Worm (Caenorhabditis elegans) whole organism, L4 larva: ENCODE data around the gene nhr-275.

Experiments used
- R02D3.7 ChIP-seq: fragments of 150-350 bp; sonication (generic microtip); optimal IDR thresholded peaks from 3 replicates; lab custom pipeline; 2014; ENCODE audit warnings: missing biosample characterization, missing genetic modification characterization
- Y5F2A.4 ChIP-seq: fragments of 200-800 bp; sonication (Bioruptor generic); optimal IDR thresholded peaks from 2 replicates; lab custom pipeline; 2018; ENCODE audit warnings: mild to moderate bottlenecking, missing genetic modification characterization, missing compliant biosample characterization
- ZK337.2 ChIP-seq: fragments of 200-800 bp; sonication (Bioruptor generic); IDR thresholded peaks from 2 replicates; pipeline ENCODE4 v1.3.6; 2022; ENCODE audit warnings: missing genetic modification reagents, missing genetic modification characterization, missing compliant biosample characterization
- aha-1 ChIP-seq: fragments of 150-350 bp; peaks from one replicate; lab custom pipeline; 2014; ENCODE audit warnings: missing biosample characterization, missing genetic modification characterization
- ceh-28 ChIP-seq: fragments of 150-350 bp; optimal IDR thresholded peaks from 2 replicates; lab custom pipeline; 2014; ENCODE audit warnings: missing biosample characterization, missing genetic modification reagents, missing genetic modification characterization
- ceh-62 ChIP-seq: sonication (generic microtip); optimal IDR thresholded peaks from 2 replicates; lab custom pipeline; 2017; ENCODE audit warnings: missing biosample characterization, missing genetic modification characterization
- daf-16 ChIP-seq, 3 experiments: sonication (generic microtip); optimal IDR thresholded peaks; 2 replicates each; lab custom pipeline; 2016 to 2017; ENCODE audit warnings: missing genetic modification characterization in 3 of 3, missing genetic modification reagents in 3 of 3, mild to moderate bottlenecking in 2 of 3, missing compliant biosample characterization in 2 of 3, missing biosample characterization in 1 of 3, moderate library complexity in 1 of 3
- dmd-6 ChIP-seq: fragments of 200-800 bp; sonication (Bioruptor generic); IDR thresholded peaks from 2 replicates; pipeline ENCODE4 v1.3.6; 2022; ENCODE audit warnings: missing genetic modification reagents, missing genetic modification characterization, missing compliant biosample characterization
- dpl-1 ChIP-seq: fragments of 150-350 bp; optimal IDR thresholded peaks from 2 replicates; lab custom pipeline; 2014; ENCODE audit warnings: missing biosample characterization, missing genetic modification reagents, missing genetic modification characterization
- duxl-1 ChIP-seq: sonication (generic microtip); optimal IDR thresholded peaks from 2 replicates; lab custom pipeline; 2016; ENCODE audit warnings: mild to moderate bottlenecking, missing genetic modification characterization, moderate library complexity, missing compliant biosample characterization; ENCODE audit not compliant: poor library complexity
- dve-1 ChIP-seq: sonication (generic microtip); optimal IDR thresholded peaks from 2 replicates; lab custom pipeline; 2017; ENCODE audit warnings: antibody characterized with exemption, mild to moderate bottlenecking, missing genetic modification characterization, missing compliant biosample characterization; ENCODE audit not compliant: insufficient read depth
- gei-8 ChIP-seq: fragments of 200-800 bp; sonication (Bioruptor generic); optimal IDR thresholded peaks from 2 replicates; lab custom pipeline; 2018; ENCODE audit warnings: mild to moderate bottlenecking, missing genetic modification characterization, missing compliant biosample characterization
- hlh-11 ChIP-seq: fragments of 200-800 bp; sonication (Bioruptor generic); optimal IDR thresholded peaks from 2 replicates; lab custom pipeline; 2018; ENCODE audit warnings: mild to moderate bottlenecking, missing genetic modification characterization, missing compliant biosample characterization
- hlh-30 ChIP-seq: sonication (generic microtip); optimal IDR thresholded peaks from 2 replicates; lab custom pipeline; 2017; ENCODE audit warnings: antibody characterized with exemption, mild to moderate bottlenecking, missing genetic modification characterization, missing compliant biosample characterization; ENCODE audit not compliant: insufficient read depth
- jun-1 ChIP-seq: fragments of 150-350 bp; optimal IDR thresholded peaks from 2 replicates; lab custom pipeline; 2014; ENCODE audit warnings: missing biosample characterization, missing genetic modification reagents, missing genetic modification characterization
- lim-7 ChIP-seq: fragments of 200-800 bp; sonication (Bioruptor generic); IDR thresholded peaks from 2 replicates; pipeline ENCODE4 v1.3.6; 2022; ENCODE audit warnings: missing genetic modification characterization, missing compliant biosample characterization
- lin-13 ChIP-seq: fragments of 150-350 bp; optimal IDR thresholded peaks from 2 replicates; lab custom pipeline; 2014; ENCODE audit warnings: missing biosample characterization, missing genetic modification reagents, missing genetic modification characterization
- lin-38 ChIP-seq: fragments of 200-800 bp; sonication (Bioruptor generic); IDR thresholded peaks from 2 replicates; pipeline ENCODE4 v1.3.6; 2022; ENCODE audit warnings: missing genetic modification reagents, missing genetic modification characterization, missing compliant biosample characterization
- lin-39 ChIP-seq: fragments of 150-350 bp; optimal IDR thresholded peaks from 2 replicates; lab custom pipeline; 2014; ENCODE audit warnings: missing biosample characterization, missing genetic modification reagents, missing genetic modification characterization
- lsy-2 ChIP-seq, 2 experiments: fragments of 150-350 bp in 1 of 2; sonication (generic microtip) in 1 of 2; optimal IDR thresholded peaks; 2 replicates each; lab custom pipeline; 2014 to 2017; ENCODE audit warnings: missing biosample characterization in 2 of 2, missing genetic modification characterization in 2 of 2
- madf-5 ChIP-seq, 2 experiments: fragments of 200-800 bp; sonication (Bioruptor generic); IDR thresholded peaks; 2 replicates each; pipeline ENCODE4 v1.3.6; 2022; ENCODE audit warnings: missing compliant biosample characterization in 2 of 2, missing genetic modification characterization in 2 of 2
- mdl-1 ChIP-seq, 2 experiments: fragments of 150-350 bp in 1 of 2; sonication (generic microtip) in 1 of 2; optimal IDR thresholded peaks; 2 replicates each; lab custom pipeline; 2014 to 2017; ENCODE audit warnings: missing biosample characterization in 2 of 2, missing genetic modification characterization in 2 of 2
- mep-1 ChIP-seq: fragments of 150-350 bp; sonication (generic microtip); optimal IDR thresholded peaks from 3 replicates; lab custom pipeline; 2014; ENCODE audit warnings: missing biosample characterization, missing genetic modification characterization
- mes-2 ChIP-seq: sonication (generic microtip); optimal IDR thresholded peaks from 2 replicates; lab custom pipeline; 2016; ENCODE audit warnings: missing genotype, mild to moderate bottlenecking, missing genetic modification characterization, missing compliant biosample characterization; ENCODE audit not compliant: poor library complexity, severe bottlenecking
- mxl-3 ChIP-seq: fragments of 200-800 bp; sonication (Bioruptor generic); optimal IDR thresholded peaks from 2 replicates; lab custom pipeline; 2018; ENCODE audit warnings: mild to moderate bottlenecking, missing genetic modification characterization, missing compliant biosample characterization
- nhr-102 ChIP-seq: sonication (generic microtip); optimal IDR thresholded peaks from 2 replicates; lab custom pipeline; 2016; ENCODE audit warnings: mild to moderate bottlenecking, missing genetic modification characterization, moderate library complexity, missing compliant biosample characterization
- nhr-25 ChIP-seq: sonication (generic microtip); optimal IDR thresholded peaks from 2 replicates; lab custom pipeline; 2017; ENCODE audit warnings: missing genetic modification characterization, mild to moderate bottlenecking, missing compliant biosample characterization, antibody characterized with exemption, moderate library complexity, borderline replicate concordance; ENCODE audit not compliant: insufficient read depth
- nhr-28 ChIP-seq: fragments of 150-350 bp; optimal IDR thresholded peaks from 2 replicates; lab custom pipeline; 2014; ENCODE audit warnings: missing biosample characterization, missing genetic modification characterization
- nhr-48 ChIP-seq: sonication (generic microtip); optimal IDR thresholded peaks from 2 replicates; lab custom pipeline; 2016; ENCODE audit warnings: mild to moderate bottlenecking, missing genetic modification characterization, missing compliant biosample characterization
- nhr-6 ChIP-seq: fragments of 150-350 bp; optimal IDR thresholded peaks from 2 replicates; lab custom pipeline; 2014; ENCODE audit warnings: missing biosample characterization, missing genetic modification characterization
- nhr-77 ChIP-seq: fragments of 150-350 bp; optimal IDR thresholded peaks from 2 replicates; lab custom pipeline; 2014; ENCODE audit warnings: missing biosample characterization, missing genetic modification characterization
- pha-4 ChIP-seq, 2 experiments: fragments of 150-350 bp in 1 of 2; fragments of 200-800 bp in 1 of 2; sonication (Bioruptor generic) in 1 of 2; IDR thresholded peaks in 1 of 2; optimal IDR thresholded peaks in 1 of 2; 2 replicates each; pipeline versions ENCODE4 v1.3.6 to Lab custom; 2014 to 2022; ENCODE audit warnings: missing genetic modification characterization in 2 of 2, missing genetic modification reagents in 2 of 2, missing biosample characterization in 1 of 2, missing compliant biosample characterization in 1 of 2
- pqm-1 ChIP-seq: sonication (generic microtip); optimal IDR thresholded peaks from 2 replicates; lab custom pipeline; 2017; ENCODE audit warnings: missing biosample characterization, missing genetic modification characterization
- snpc-1.2 ChIP-seq: fragments of 200-800 bp; sonication (Bioruptor generic); IDR thresholded peaks from 2 replicates; pipeline ENCODE4 v1.3.6; 2022; ENCODE audit warnings: missing genetic modification reagents, missing genetic modification characterization, missing compliant biosample characterization
- spr-1 ChIP-seq: sonication (generic microtip); optimal IDR thresholded peaks from 2 replicates; lab custom pipeline; 2016; ENCODE audit warnings: mild to moderate bottlenecking, missing genetic modification characterization, missing compliant biosample characterization
- tra-1 ChIP-seq: fragments of 200-800 bp; sonication (Bioruptor generic); IDR thresholded peaks from 2 replicates; pipeline ENCODE4 v1.3.6; 2022; ENCODE audit warnings: missing genetic modification reagents, missing genetic modification characterization, missing compliant biosample characterization
- zip-11 ChIP-seq: fragments of 200-800 bp; sonication (Bioruptor generic); IDR thresholded peaks from 2 replicates; pipeline ENCODE4 v1.3.6; 2022; ENCODE audit warnings: missing genetic modification characterization, missing compliant biosample characterization
- ztf-11 ChIP-seq: fragments of 150-350 bp; optimal IDR thresholded peaks from 2 replicates; lab custom pipeline; 2014; ENCODE audit warnings: missing biosample characterization, missing genetic modification characterization
- ztf-7 ChIP-seq: fragments of 150-350 bp; optimal IDR thresholded peaks from 2 replicates; lab custom pipeline; 2014; ENCODE audit warnings: missing biosample characterization, missing genetic modification characterization

nhr-275 gene

DNA sequence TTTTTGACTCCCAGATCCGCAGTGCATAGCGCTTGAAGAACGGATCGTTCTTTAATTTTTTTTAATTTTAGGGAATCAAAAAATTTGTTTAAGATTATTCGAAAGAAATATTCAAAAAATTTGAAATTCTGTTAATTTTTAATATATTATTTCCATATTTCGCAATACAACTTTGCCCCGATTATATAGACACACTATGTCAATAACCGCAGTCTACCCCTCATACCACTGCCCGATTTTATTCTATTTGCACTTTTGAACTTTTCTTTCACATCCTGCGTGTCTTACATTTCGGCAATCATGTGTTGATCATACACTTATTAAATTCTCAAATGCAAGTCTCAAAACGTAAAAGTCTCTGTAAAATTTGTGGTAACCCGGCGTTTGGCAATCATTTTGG lies 48.1 kb downstream of the nhr-275 start, which contains the start of gene nhr-56:
Gene nhr-56 (plus strand): TSS at position 202 of the 400 bp plus-strand sequence.
- TF ChIP-seq hlh-30 (tag; lab: Kevin White, UChicago): peak; percentile 86
- no peak for TF ChIP-seq Y5F2A.4 (GFP tag; lab: Kevin White, UChicago)
- TF ChIP-seq mes-2 (tag; lab: Kevin White, UChicago): peak; percentile 60
- TF ChIP-seq madf-5 (GFP tag; IDR thresholded peaks at IDR 0.05; lab: Robert Waterston, UW): no peak
- no peak for TF ChIP-seq dpl-1 (GFP tag; lab: Kevin White, UChicago)
- TF ChIP-seq lin-13 (GFP tag; lab: Kevin White, UChicago): no peak
- peak in 1 of 2 experiments; percentile 58 for TF ChIP-seq lsy-2 (tag; optimal IDR thresholded peaks at IDR 0.05; lab: Kevin White, UChicago)
- TF ChIP-seq dmd-6 (GFP tag; lab: Robert Waterston, UW): peak; percentile 74
- TF ChIP-seq tra-1 (GFP tag; lab: Robert Waterston, UW): no peak
- no peak for TF ChIP-seq lin-38 (GFP tag; lab: Robert Waterston, UW)
- no peak for TF ChIP-seq gei-8
- TF ChIP-seq ztf-7 (tag; lab: Kevin White, UChicago): no peak
- TF ChIP-seq R02D3.7 (tag; lab: Kevin White, UChicago): no peak
- peak; percentile 81 for TF ChIP-seq hlh-11 (tag; lab: Kevin White, UChicago)
- no peak for TF ChIP-seq nhr-25 (tag; lab: Kevin White, UChicago)
- no peak for TF ChIP-seq ZK337.2 (GFP tag; lab: Robert Waterston, UW)
- no peak for TF ChIP-seq daf-16 (GFP tag; optimal IDR thresholded peaks at IDR 0.05; lab: Kevin White, UChicago)
- TF ChIP-seq daf-16 (tag; optimal IDR thresholded peaks at IDR 0.05; lab: Kevin White, UChicago): peak; percentile 84
- no peak for TF ChIP-seq zip-11 (GFP tag; lab: Robert Waterston, UW)
- peak; percentile 81 for TF ChIP-seq nhr-28 (tag; lab: Kevin White, UChicago)
- TF ChIP-seq nhr-6: peak; percentile 20
- no peak for TF ChIP-seq ceh-28 (tag; lab: Kevin White, UChicago)
- peak; percentile 71 for TF ChIP-seq nhr-77 (tag; lab: Kevin White, UChicago)
- peak; percentile 21 for TF ChIP-seq nhr-102 (tag; lab: Kevin White, UChicago)
- no peak for TF ChIP-seq lim-7 (GFP tag; lab: Robert Waterston, UW)
- peak in 1 of 2 experiments; percentile 49 for TF ChIP-seq mdl-1 (tag; optimal IDR thresholded peaks at IDR 0.05; lab: Kevin White, UChicago)
- TF ChIP-seq duxl-1 (tag; lab: Kevin White, UChicago): peak; percentile 38
- TF ChIP-seq ceh-62 (tag; lab: Kevin White, UChicago): no peak
- no peak for TF ChIP-seq ztf-11 (tag; lab: Kevin White, UChicago)
- peak; percentile 49 for TF ChIP-seq mxl-3 (GFP tag; lab: Kevin White, UChicago)
- no peak for TF ChIP-seq nhr-48 (tag; lab: Kevin White, UChicago)
- TF ChIP-seq dve-1 (tag; lab: Kevin White, UChicago): peak; percentile 67
- TF ChIP-seq pha-4 (GFP tag; IDR thresholded peaks at IDR 0.05; lab: Robert Waterston, UW): 0 out of 2 replicates have a peak, but pooled peaks have one; percentile 16
- TF ChIP-seq pha-4 (tag; optimal IDR thresholded peaks at IDR 0.05; lab: Kevin White, UChicago): peak; percentile 75
- TF ChIP-seq aha-1 (tag; lab: Kevin White, UChicago): no peak
- no peak for TF ChIP-seq jun-1 (tag; lab: Kevin White, UChicago)
- TF ChIP-seq pqm-1 (tag; lab: Kevin White, UChicago): peak; percentile 55
- no peak for TF ChIP-seq snpc-1.2 (GFP tag; lab: Robert Waterston, UW)
- no peak for TF ChIP-seq lin-39 (tag; lab: Kevin White, UChicago)
- TF ChIP-seq spr-1: no peak
- peak; percentile 54 for TF ChIP-seq mep-1 (tag; lab: Kevin White, UChicago)
